Fruit fly (Drosophila melanogaster): ENCODE data around the gene Coq7.

- no peak for TF ChIP-seq h (GFP tag; optimal IDR thresholded peaks at IDR 0.05)
- TF ChIP-seq pan (optimal IDR thresholded peaks at IDR 0.05): no peak
- TF ChIP-seq dsf (GFP tag; optimal IDR thresholded peaks at IDR 0.05; ENCODE audit: borderline replicate concordance): no peak
- no peak for TF ChIP-seq Myc (optimal IDR thresholded peaks at IDR 0.05)
- TF ChIP-seq lola (GFP tag; optimal IDR thresholded peaks at IDR 0.05): no peak
- peak; percentile 22 for TF ChIP-seq psq (GFP tag; optimal IDR thresholded peaks at IDR 0.05)
- TF ChIP-seq br (GFP tag; optimal IDR thresholded peaks at IDR 0.05): no peak
- no peak for TF ChIP-seq Rel (GFP tag; optimal IDR thresholded peaks at IDR 0.05)
- TF ChIP-seq Rel (tag; optimal IDR thresholded peaks at IDR 0.05): no peak
- TF ChIP-seq usp (GFP tag; optimal IDR thresholded peaks at IDR 0.05): no peak
- TF ChIP-seq OdsH (GFP tag; optimal IDR thresholded peaks at IDR 0.05): no peak
Measured at dm6 chrX:6759184-6759965, 11.7 kb upstream of the Coq7 start.
